Worm (Caenorhabditis elegans) whole organism, L4 larva: ENCODE measurements around the gene tax-6.

Source experiments
- F10B5.3 ChIP-seq: sonication (generic microtip); optimal IDR thresholded peaks from 2 replicates; lab custom pipeline; 2016; ENCODE audit warnings: mild to moderate bottlenecking, missing genetic modification characterization, missing compliant biosample characterization
- R02D3.7 ChIP-seq: fragments of 150-350 bp; sonication (generic microtip); optimal IDR thresholded peaks from 3 replicates; lab custom pipeline; 2014; ENCODE audit warnings: missing biosample characterization, missing genetic modification characterization
- mep-1 ChIP-seq: fragments of 150-350 bp; sonication (generic microtip); optimal IDR thresholded peaks from 3 replicates; lab custom pipeline; 2014; ENCODE audit warnings: missing biosample characterization, missing genetic modification characterization
- nhr-6 ChIP-seq: fragments of 150-350 bp; optimal IDR thresholded peaks from 2 replicates; lab custom pipeline; 2014; ENCODE audit warnings: missing biosample characterization, missing genetic modification characterization
- nhr-77 ChIP-seq: fragments of 150-350 bp; optimal IDR thresholded peaks from 2 replicates; lab custom pipeline; 2014; ENCODE audit warnings: missing biosample characterization, missing genetic modification characterization
- pqm-1 ChIP-seq: sonication (generic microtip); optimal IDR thresholded peaks from 2 replicates; lab custom pipeline; 2017; ENCODE audit warnings: missing biosample characterization, missing genetic modification characterization
- snpc-4 ChIP-seq: fragments of 150-350 bp; optimal IDR thresholded peaks from 2 replicates; lab custom pipeline; 2014; ENCODE audit warnings: missing biosample characterization, missing genetic modification characterization
- zag-1 ChIP-seq: fragments of 150-350 bp; optimal IDR thresholded peaks from 2 replicates; lab custom pipeline; 2014; ENCODE audit warnings: missing biosample characterization, missing genetic modification characterization

DNA sequence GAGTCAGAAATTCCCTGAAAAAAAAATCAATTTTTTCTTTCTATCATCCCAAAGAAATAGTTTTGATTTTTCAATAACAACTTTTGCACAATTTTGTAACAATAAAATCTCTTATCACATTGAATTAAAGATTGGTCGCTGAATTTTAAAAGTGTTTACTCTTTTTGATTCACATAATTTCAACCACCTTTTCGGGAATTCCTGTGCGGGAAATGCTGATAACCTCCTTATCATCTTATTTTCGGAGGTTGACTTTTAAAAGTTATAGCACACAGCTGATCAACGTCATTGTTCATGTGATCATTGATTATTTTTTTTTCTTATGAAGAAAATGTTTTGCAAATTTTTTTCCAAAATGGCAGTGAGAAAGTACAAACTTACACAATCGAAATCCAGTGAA lies 42.0 kb upstream of the tax-6 start:
- TF ChIP-seq R02D3.7 (tag; lab: Kevin White, UChicago) (no peak), nhr-6 (tag; lab: Kevin White, UChicago) (no peak), F10B5.3 (tag; lab: Kevin White, UChicago) (no peak), nhr-77 (peak; percentile 73), snpc-4 (tag; lab: Kevin White, UChicago) (no peak), zag-1 (tag; lab: Kevin White, UChicago) (no peak), mep-1 (tag; lab: Kevin White, UChicago) (no peak), pqm-1 (tag; lab: Kevin White, UChicago) (peak; percentile 75)
